Worm (Caenorhabditis elegans) whole organism, young adult: Measurements from ENCODE around the gene C16A11.5.

Source experiments
- B0019.2 ChIP-seq: fragments of 200-800 bp; sonication (Bioruptor generic); conservative IDR thresholded peaks from 2 replicates; pipeline ENCODE4 v1.3.6; 2022; ENCODE audit warnings: missing genetic modification reagents, missing genetic modification characterization, missing compliant biosample characterization
- F33H1.4 ChIP-seq: fragments of 200-800 bp; sonication (Bioruptor generic); IDR thresholded peaks from 2 replicates; pipeline ENCODE4 v1.3.6; 2022; ENCODE audit warnings: missing genetic modification reagents, missing genetic modification characterization, missing compliant biosample characterization
- F39B2.1 ChIP-seq: fragments of 200-800 bp; sonication (Bioruptor generic); IDR thresholded peaks from 2 replicates; pipeline ENCODE4 v1.3.6; 2022; ENCODE audit warnings: missing genetic modification reagents, missing genetic modification characterization, missing compliant biosample characterization
- F57A8.1 ChIP-seq: fragments of 200-800 bp; sonication (Bioruptor generic); optimal IDR thresholded peaks from 2 replicates; lab custom pipeline; 2018; ENCODE audit warnings: mild to moderate bottlenecking, missing genetic modification characterization, moderate library complexity, missing compliant biosample characterization
- K11D2.4 ChIP-seq: fragments of 200-800 bp; sonication (Bioruptor generic); IDR thresholded peaks from 2 replicates; pipeline ENCODE4 v1.3.6; 2022; ENCODE audit warnings: missing genetic modification reagents, missing genetic modification characterization, missing compliant biosample characterization
- T26A5.8 ChIP-seq: sonication (generic microtip); optimal IDR thresholded peaks from 2 replicates; lab custom pipeline; 2016; ENCODE audit warnings: missing genetic modification characterization, missing compliant biosample characterization
- Y56A3A.18 ChIP-seq: fragments of 200-800 bp; sonication (Bioruptor generic); IDR thresholded peaks from 2 replicates; pipeline ENCODE4 v1.3.6; 2022; ENCODE audit warnings: missing genetic modification reagents, missing genetic modification characterization, missing compliant biosample characterization
- Y79H2A.3 ChIP-seq: fragments of 200-800 bp; sonication (Bioruptor generic); conservative IDR thresholded peaks from 2 replicates; pipeline ENCODE4 v1.3.6; 2022; ENCODE audit warnings: missing genetic modification reagents, missing genetic modification characterization, missing compliant biosample characterization
- ama-1 ChIP-seq, 3 experiments: fragments of 150-350 bp in 1 of 3; sonication (generic microtip) in 2 of 3; optimal IDR thresholded peaks; 2 replicates each; lab custom pipeline; 2014 to 2018; ENCODE audit warnings: missing biosample characterization in 2 of 3, missing genetic modification characterization in 2 of 3, missing genetic modification reagents in 2 of 3
- aptf-3 ChIP-seq: fragments of 200-800 bp; sonication (Bioruptor generic); IDR thresholded peaks from 2 replicates; pipeline ENCODE4 v1.3.6; 2022; ENCODE audit warnings: missing genetic modification characterization, missing compliant biosample characterization
- atf-7 ChIP-seq: sonication (generic microtip); optimal IDR thresholded peaks from 2 replicates; lab custom pipeline; 2017; ENCODE audit warnings: mild to moderate bottlenecking, missing genetic modification characterization, missing compliant biosample characterization
- ccch-3 ChIP-seq: fragments of 200-800 bp; sonication (Bioruptor generic); optimal IDR thresholded peaks from 2 replicates; lab custom pipeline; 2018; ENCODE audit warnings: mild to moderate bottlenecking, missing genetic modification characterization, missing compliant biosample characterization
- ceh-27 ChIP-seq: fragments of 200-800 bp; sonication (Bioruptor generic); optimal IDR thresholded peaks from 2 replicates; lab custom pipeline; 2018; ENCODE audit warnings: mild to moderate bottlenecking, missing genetic modification characterization, moderate library complexity, missing compliant biosample characterization
- chd-7 ChIP-seq: sonication (generic microtip); optimal IDR thresholded peaks from 2 replicates; lab custom pipeline; 2016; ENCODE audit warnings: mild to moderate bottlenecking, missing genetic modification characterization, moderate library complexity, missing compliant biosample characterization
- dpff-1 ChIP-seq: sonication (generic microtip); optimal IDR thresholded peaks from 2 replicates; lab custom pipeline; 2017; ENCODE audit warnings: mild to moderate bottlenecking, missing genetic modification characterization, missing compliant biosample characterization
- efl-1 ChIP-seq: fragments of 150-350 bp; optimal IDR thresholded peaks from 2 replicates; lab custom pipeline; 2014; ENCODE audit warnings: missing biosample characterization, missing genetic modification reagents, missing genetic modification characterization
- ets-4 ChIP-seq: fragments of 200-800 bp; sonication (Bioruptor generic); optimal IDR thresholded peaks from 2 replicates; lab custom pipeline; 2018; ENCODE audit warnings: mild to moderate bottlenecking, missing genetic modification characterization, missing compliant biosample characterization
- fkh-3 ChIP-seq: sonication (generic microtip); optimal IDR thresholded peaks from 2 replicates; lab custom pipeline; 2016; ENCODE audit warnings: mild to moderate bottlenecking, missing genetic modification characterization, missing compliant biosample characterization
- him-1 ChIP-seq: sonication (generic microtip); optimal IDR thresholded peaks from 2 replicates; lab custom pipeline; 2016; ENCODE audit warnings: missing genotype, missing genetic modification reagents, missing genetic modification characterization, missing compliant biosample characterization
- hlh-26 ChIP-seq: fragments of 200-800 bp; sonication (Bioruptor generic); conservative IDR thresholded peaks from 2 replicates; pipeline ENCODE4 v1.3.6; 2022; ENCODE audit warnings: missing genetic modification reagents, missing genetic modification characterization, missing compliant biosample characterization
- lin-26 ChIP-seq: fragments of 200-800 bp; sonication (Bioruptor generic); IDR thresholded peaks from 2 replicates; pipeline ENCODE4 v1.3.6; 2022; ENCODE audit warnings: missing genetic modification reagents, missing genetic modification characterization, missing compliant biosample characterization
- lin-40 ChIP-seq: sonication (generic microtip); optimal IDR thresholded peaks from 2 replicates; lab custom pipeline; 2016; ENCODE audit warnings: missing genetic modification characterization, mild to moderate bottlenecking, missing compliant biosample characterization, missing genotype, missing genetic modification reagents
- lin-54 ChIP-seq: fragments of 200-800 bp; sonication (Bioruptor generic); optimal IDR thresholded peaks from 2 replicates; lab custom pipeline; 2018; ENCODE audit warnings: mild to moderate bottlenecking, missing genetic modification characterization, missing compliant biosample characterization
- lsl-1 ChIP-seq: fragments of 200-800 bp; sonication (Bioruptor generic); optimal IDR thresholded peaks from 2 replicates; lab custom pipeline; 2018; ENCODE audit warnings: mild to moderate bottlenecking, missing genetic modification characterization, moderate library complexity, missing compliant biosample characterization
- madf-10 ChIP-seq: sonication (generic microtip); optimal IDR thresholded peaks from 2 replicates; lab custom pipeline; 2016; ENCODE audit warnings: mild to moderate bottlenecking, missing genetic modification characterization, missing compliant biosample characterization
- madf-6 ChIP-seq: fragments of 200-800 bp; sonication (Bioruptor generic); IDR thresholded peaks from 2 replicates; pipeline ENCODE4 v1.3.6; 2022; ENCODE audit warnings: missing genetic modification reagents, missing genetic modification characterization, missing compliant biosample characterization
- madf-8 ChIP-seq: fragments of 200-800 bp; sonication (Bioruptor generic); conservative IDR thresholded peaks from 2 replicates; pipeline ENCODE4 v1.3.6; 2022; ENCODE audit warnings: missing genetic modification reagents, missing genetic modification characterization, missing compliant biosample characterization
- mes-4 ChIP-seq: sonication (generic microtip); optimal IDR thresholded peaks from 2 replicates; lab custom pipeline; 2016; ENCODE audit warnings: missing genotype, missing genetic modification characterization, missing compliant biosample characterization
- pha-4 ChIP-seq: fragments of 150-350 bp; sonication (generic microtip); optimal IDR thresholded peaks from 2 replicates; lab custom pipeline; 2014; ENCODE audit warnings: missing biosample characterization, missing genetic modification reagents, missing genetic modification characterization
- repo-1 ChIP-seq: sonication (generic microtip); optimal IDR thresholded peaks from 2 replicates; lab custom pipeline; 2017; ENCODE audit warnings: mild to moderate bottlenecking, missing genetic modification characterization, missing compliant biosample characterization
- snpc-1.3 ChIP-seq: sonication (generic microtip); optimal IDR thresholded peaks from 2 replicates; lab custom pipeline; 2017; ENCODE audit warnings: missing genetic modification characterization, mild to moderate bottlenecking, missing compliant biosample characterization, antibody characterized with exemption, moderate library complexity, missing genotype, missing genetic modification reagents; ENCODE audit not compliant: insufficient read depth
- somi-1 ChIP-seq: fragments of 200-800 bp; sonication (Bioruptor generic); optimal IDR thresholded peaks from 2 replicates; lab custom pipeline; 2018; ENCODE audit warnings: mild to moderate bottlenecking, missing genetic modification characterization, missing compliant biosample characterization
- sptf-2 ChIP-seq: fragments of 200-800 bp; sonication (Bioruptor generic); optimal IDR thresholded peaks from 2 replicates; lab custom pipeline; 2018; ENCODE audit warnings: mild to moderate bottlenecking, missing genetic modification characterization, missing compliant biosample characterization
- xnd-1 ChIP-seq: sonication (generic microtip); optimal IDR thresholded peaks from 2 replicates; lab custom pipeline; 2016; ENCODE audit warnings: missing genotype, missing genetic modification reagents, missing genetic modification characterization, missing compliant biosample characterization
- zim-3 ChIP-seq: sonication (generic microtip); optimal IDR thresholded peaks from 2 replicates; lab custom pipeline; 2017; ENCODE audit warnings: mild to moderate bottlenecking, missing genetic modification characterization, moderate library complexity, missing compliant biosample characterization
- ztf-18 ChIP-seq: sonication (generic microtip); optimal IDR thresholded peaks from 2 replicates; lab custom pipeline; 2016; ENCODE audit warnings: missing genotype, mild to moderate bottlenecking, missing genetic modification characterization, missing compliant biosample characterization
- ztf-22 ChIP-seq: fragments of 200-800 bp; sonication (Bioruptor generic); optimal IDR thresholded peaks from 2 replicates; lab custom pipeline; 2018; ENCODE audit warnings: mild to moderate bottlenecking, missing genetic modification characterization, moderate library complexity, missing compliant biosample characterization
- ztf-25 ChIP-seq: fragments of 200-800 bp; sonication (Bioruptor generic); IDR thresholded peaks from 2 replicates; pipeline ENCODE4 v1.3.6; 2022; ENCODE audit warnings: missing genetic modification reagents, missing genetic modification characterization, missing compliant biosample characterization
- ztf-28 ChIP-seq: fragments of 200-800 bp; sonication (Bioruptor generic); IDR thresholded peaks from 2 replicates; pipeline ENCODE4 v1.3.6; 2022; ENCODE audit warnings: missing genetic modification reagents, missing genetic modification characterization, missing compliant biosample characterization

C16A11.5 gene

DNA sequence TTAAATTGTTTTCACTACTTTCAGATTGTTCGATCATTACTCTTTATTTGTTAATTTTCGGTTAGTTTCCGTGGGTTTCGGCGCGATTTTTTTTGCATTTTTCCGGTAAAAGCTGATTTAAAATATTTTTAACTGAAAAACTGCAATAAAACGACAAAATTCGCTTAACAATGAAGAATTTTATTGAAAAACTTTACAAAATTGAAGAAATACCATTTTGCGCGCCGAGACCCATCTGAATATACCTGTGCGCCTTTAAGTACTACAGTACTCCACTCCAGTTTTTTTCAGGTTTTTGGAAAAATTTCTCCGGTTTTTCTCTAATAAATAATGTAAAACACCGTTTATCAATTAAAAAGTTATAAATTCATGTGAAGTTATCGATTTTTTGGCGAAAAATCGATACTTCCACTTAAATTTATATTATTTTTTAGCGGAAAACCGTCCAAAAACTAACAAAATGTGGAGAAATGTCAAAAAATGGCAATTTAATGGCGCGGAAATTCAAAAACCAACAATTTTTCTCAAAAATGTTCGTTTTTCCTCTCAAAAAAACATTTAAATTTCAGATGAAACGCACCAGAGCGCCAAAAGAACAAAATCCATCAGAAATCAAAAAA lies 7.8 kb downstream of the C16A11.5 start, which contains the start of gene C16A11.10:
TSS of gene C16A11.10 (plus strand) at position 570 of the 620 bp plus-strand sequence.
- TF ChIP-seq xnd-1 (tag; lab: Kevin White, UChicago) (peak; percentile 52), lsl-1 (GFP tag; lab: Kevin White, UChicago) (peak; percentile 77), F39B2.1 (GFP tag; lab: Robert Waterston, UW) (no peak), repo-1 (tag; lab: Kevin White, UChicago) (no peak), somi-1 (GFP tag; lab: Kevin White, UChicago) (no peak), madf-6 (GFP tag; lab: Robert Waterston, UW) (peak; percentile 78), madf-8 (GFP tag; lab: Robert Waterston, UW) (peak; percentile 22; the same call in 1 of the 2 replicates), F33H1.4 (GFP tag; lab: Robert Waterston, UW) (peak; percentile 75), lin-54 (GFP tag; lab: Kevin White, UChicago) (peak; percentile 8), lin-26 (no peak), B0019.2 (GFP tag; lab: Robert Waterston, UW) (no peak), snpc-1.3 (no peak), hlh-26 (no peak), ztf-18 (no peak)

DNA sequence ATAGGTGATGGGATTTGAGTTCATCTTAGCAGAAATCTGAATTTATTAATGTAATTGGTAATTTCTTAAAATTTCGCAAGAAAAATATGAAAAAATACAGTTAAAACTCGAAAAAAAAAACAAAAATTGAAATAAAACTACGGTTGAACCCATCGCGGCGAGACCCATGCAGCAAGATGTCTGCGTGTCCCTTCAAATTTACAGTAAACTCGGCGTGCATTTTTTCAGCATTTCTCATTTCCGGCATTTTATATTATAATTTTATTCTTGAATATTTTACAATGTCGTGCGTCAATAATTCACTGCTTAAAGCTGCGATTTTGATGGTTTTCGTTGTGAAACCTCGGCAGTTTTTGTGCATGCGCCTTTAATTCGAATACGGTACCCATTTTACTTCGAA lies 12.9 kb downstream of the C16A11.5 start, which contains the start of gene fbxc-43:
TSS of gene fbxc-43 (minus strand) at position 38 of the 400 bp plus-strand sequence.
- TF ChIP-seq chd-7 = no peak
- no peak for TF ChIP-seq Y79H2A.3
- no peak for TF ChIP-seq K11D2.4
- no peak for TF ChIP-seq T26A5.8 (tag; lab: Kevin White, UChicago)
- no peak for TF ChIP-seq sptf-2 (GFP tag; lab: Kevin White, UChicago)
- no peak for TF ChIP-seq ets-4
- no peak for TF ChIP-seq ccch-3 (GFP tag; lab: Kevin White, UChicago)
- peak; percentile 72 for TF ChIP-seq lsl-1 (GFP tag; lab: Kevin White, UChicago)
- TF ChIP-seq efl-1 (GFP tag; lab: Kevin White, UChicago) = no peak
- TF ChIP-seq Y56A3A.18 (GFP tag; lab: Robert Waterston, UW) = no peak
- TF ChIP-seq ceh-27 = no peak
- no peak for TF ChIP-seq zim-3 (tag; lab: Kevin White, UChicago)
- no peak for TF ChIP-seq madf-6 (GFP tag; lab: Robert Waterston, UW)
- TF ChIP-seq pha-4 (tag; lab: Kevin White, UChicago) = no peak
- TF ChIP-seq ama-1 (optimal IDR thresholded peaks at IDR 0.05; lab: Kevin White, UChicago) = no peak
- no peak for TF ChIP-seq ama-1 (GFP tag; optimal IDR thresholded peaks at IDR 0.05; lab: Kevin White, UChicago)
- no peak for TF ChIP-seq mes-4 (tag; lab: Kevin White, UChicago)
- TF ChIP-seq F57A8.1 = no peak
- TF ChIP-seq madf-8 (GFP tag; lab: Robert Waterston, UW) = no peak
- TF ChIP-seq F33H1.4 (GFP tag; lab: Robert Waterston, UW) = peak; percentile 75
- TF ChIP-seq lin-40 (tag; lab: Kevin White, UChicago) = no peak
- no peak for TF ChIP-seq fkh-3 (tag; lab: Kevin White, UChicago)
- no peak for TF ChIP-seq aptf-3 (GFP tag; lab: Robert Waterston, UW)
- TF ChIP-seq madf-10 = no peak
- TF ChIP-seq him-1 (tag; lab: Kevin White, UChicago) = peak; percentile 24
- TF ChIP-seq atf-7 (tag; lab: Kevin White, UChicago) = no peak
- TF ChIP-seq ztf-25 (GFP tag; lab: Robert Waterston, UW) = no peak
- no peak for TF ChIP-seq dpff-1
- TF ChIP-seq ztf-22 (GFP tag; lab: Kevin White, UChicago) = no peak
- TF ChIP-seq ztf-28 (GFP tag; lab: Robert Waterston, UW) = no peak
- TF ChIP-seq xnd-1 (tag; lab: Kevin White, UChicago) = peak; percentile 63
- TF ChIP-seq, all 124 proteins: peak for 4
